Fruit fly (Drosophila melanogaster) whole organism, embryonic: ENCODE results near the gene AstC.

Experiments
- ATbp ChIP-seq: fragments of 200-800 bp; sonication (Bioruptor generic); optimal IDR thresholded peaks from 2 replicates; lab custom pipeline; 2017; ENCODE audit warnings: missing biosample characterization, mild to moderate bottlenecking, missing genetic modification characterization, missing genetic modification reagents
- BEAF-32 ChIP-seq: fragments of 200-800 bp; sonication (Bioruptor generic); optimal IDR thresholded peaks from 3 replicates; lab custom pipeline; 2017; ENCODE audit warnings: missing biosample characterization, missing genetic modification characterization, mild to moderate bottlenecking, moderate library complexity, missing genetic modification reagents
- CG11504 ChIP-seq: fragments of 200-800 bp; sonication (Bioruptor generic); optimal IDR thresholded peaks from 3 replicates; lab custom pipeline; 2019; ENCODE audit warnings: missing biosample characterization, mild to moderate bottlenecking, missing genetic modification characterization, moderate library complexity
- CG12071 ChIP-seq: fragments of 200-800 bp; sonication (Bioruptor generic); optimal IDR thresholded peaks from 3 replicates; lab custom pipeline; 2018; ENCODE audit warnings: missing biosample characterization, mild to moderate bottlenecking, missing genetic modification characterization
- CG13287 ChIP-seq: fragments of 200-800 bp; sonication (Bioruptor generic); IDR thresholded peaks from 2 replicates; pipeline ENCODE4 v1.3.6; 2022; ENCODE audit warnings: missing biosample characterization, missing genetic modification characterization; ENCODE audit not compliant: partially characterized antibody
- CG13775 ChIP-seq: fragments of 200-800 bp; sonication (Bioruptor generic); optimal IDR thresholded peaks from 3 replicates; lab custom pipeline; 2017; ENCODE audit warnings: missing biosample characterization, mild to moderate bottlenecking, missing genetic modification characterization
- CG14667 ChIP-seq: fragments of 200-800 bp; sonication (Bioruptor generic); IDR thresholded peaks from 2 replicates; pipeline ENCODE4 v1.3.6; 2022; ENCODE audit warnings: missing biosample characterization, missing genetic modification characterization
- CG17829 ChIP-seq: fragments of 200-800 bp; optimal IDR thresholded peaks from 2 replicates; lab custom pipeline; 2019; ENCODE audit warnings: missing biosample characterization, mild to moderate bottlenecking, missing genetic modification characterization, moderate library complexity
- CG18262 ChIP-seq: fragments of 200-800 bp; optimal IDR thresholded peaks from 3 replicates; lab custom pipeline; 2019; ENCODE audit warnings: missing biosample characterization, mild to moderate bottlenecking, missing genetic modification characterization, moderate library complexity
- CG2129 ChIP-seq: fragments of 200-800 bp; sonication (Bioruptor generic); IDR thresholded peaks from 2 replicates; pipeline ENCODE4 v1.3.6; 2022; ENCODE audit warnings: missing biosample characterization, missing genetic modification characterization; ENCODE audit not compliant: partially characterized antibody
- CG2712 ChIP-seq: fragments of 200-800 bp; optimal IDR thresholded peaks from 3 replicates; lab custom pipeline; 2019; ENCODE audit warnings: missing biosample characterization, mild to moderate bottlenecking, missing genetic modification characterization, moderate library complexity
- CG31388 ChIP-seq: fragments of 200-800 bp; sonication (Bioruptor generic); optimal IDR thresholded peaks from 2 replicates; lab custom pipeline; 2016; ENCODE audit warnings: missing biosample characterization, missing genetic modification characterization
- CG32532 ChIP-seq: fragments of 200-800 bp; sonication (Bioruptor generic); IDR thresholded peaks from 2 replicates; pipeline ENCODE4 v1.3.6; 2022; ENCODE audit warnings: missing biosample characterization, missing genetic modification characterization
- CG33213 ChIP-seq: fragments of 200-800 bp; sonication (Bioruptor generic); optimal IDR thresholded peaks from 3 replicates; lab custom pipeline; 2016; ENCODE audit warnings: missing biosample characterization, missing genetic modification characterization
- CG34224 ChIP-seq: fragments of 200-800 bp; sonication (Bioruptor generic); IDR thresholded peaks from 3 replicates; pipeline ENCODE4 v1.3.6; 2022; ENCODE audit warnings: missing biosample characterization, missing genetic modification characterization; ENCODE audit not compliant: partially characterized antibody
- CG3995 ChIP-seq: fragments of 200-800 bp; sonication (Bioruptor generic); optimal IDR thresholded peaks from 3 replicates; lab custom pipeline; 2016; ENCODE audit warnings: missing biosample characterization, missing genetic modification characterization
- CG6683 ChIP-seq: fragments of 200-800 bp; sonication (Bioruptor generic); optimal IDR thresholded peaks from 2 replicates; lab custom pipeline; 2017; ENCODE audit warnings: missing biosample characterization, mild to moderate bottlenecking, missing genetic modification characterization, missing genetic modification reagents
- CG6854 ChIP-seq: fragments of 200-800 bp; sonication (Bioruptor generic); optimal IDR thresholded peaks from 3 replicates; lab custom pipeline; 2017; ENCODE audit warnings: missing biosample characterization, mild to moderate bottlenecking, missing genetic modification characterization
- CG8359 ChIP-seq: fragments of 200-800 bp; sonication (Bioruptor generic); optimal IDR thresholded peaks from 2 replicates; lab custom pipeline; 2017; ENCODE audit warnings: missing biosample characterization, mild to moderate bottlenecking, missing genetic modification characterization, borderline replicate concordance
- CG9727 ChIP-seq: fragments of 200-800 bp; sonication (Bioruptor generic); optimal IDR thresholded peaks from 3 replicates; lab custom pipeline; 2017; ENCODE audit warnings: missing biosample characterization, mild to moderate bottlenecking, missing genetic modification characterization
- E2f1 ChIP-seq: fragments of 200-800 bp; sonication (Bioruptor generic); IDR thresholded peaks from 2 replicates; pipeline ENCODE4 v1.3.6; 2022; ENCODE audit warnings: missing biosample characterization, missing genetic modification characterization
- ERR ChIP-seq: fragments of 200-800 bp; sonication (Bioruptor generic); optimal IDR thresholded peaks from 2 replicates; lab custom pipeline; 2016; ENCODE audit warnings: missing biosample characterization, missing genetic modification characterization
- Fer3 ChIP-seq: fragments of 200-800 bp; sonication (Bioruptor generic); optimal IDR thresholded peaks from 2 replicates; lab custom pipeline; 2018; ENCODE audit warnings: missing biosample characterization, mild to moderate bottlenecking, missing genetic modification characterization, moderate library complexity
- Gug ChIP-seq: fragments of 200-800 bp; sonication (Bioruptor generic); IDR thresholded peaks from 4 replicates; pipeline ENCODE4 v1.3.6; 2022; ENCODE audit warnings: missing biosample characterization, missing genetic modification characterization
- Hr51 ChIP-seq, 2 experiments: fragments of 200-800 bp; sonication (Bioruptor generic); optimal IDR thresholded peaks; 2 replicates in 1 of 2; 3 replicates in 1 of 2; lab custom pipeline; 2016 to 2018; ENCODE audit warnings: missing biosample characterization in 2 of 2, missing genetic modification characterization in 2 of 2, mild to moderate bottlenecking in 1 of 2, moderate library complexity in 1 of 2
- MESR4 ChIP-seq: fragments of 200-800 bp; sonication (Bioruptor generic); optimal IDR thresholded peaks from 2 replicates; lab custom pipeline; 2018; ENCODE audit warnings: missing biosample characterization, mild to moderate bottlenecking, missing genetic modification characterization, moderate library complexity
- Max ChIP-seq: fragments of 200-800 bp; sonication (Bioruptor generic); optimal IDR thresholded peaks from 2 replicates; lab custom pipeline; 2016; ENCODE audit warnings: missing biosample characterization, mild to moderate bottlenecking, missing genetic modification characterization
- NFAT ChIP-seq: fragments of 200-800 bp; sonication (Bioruptor generic); IDR thresholded peaks from 2 replicates; pipeline ENCODE4 v1.3.6; 2022; ENCODE audit warnings: missing biosample characterization, missing genetic modification characterization
- Spps ChIP-seq: fragments of 200-800 bp; sonication (Bioruptor generic); optimal IDR thresholded peaks from 2 replicates; lab custom pipeline; 2018; ENCODE audit warnings: missing biosample characterization, mild to moderate bottlenecking, missing genetic modification characterization
- Stat92E ChIP-seq, 3 experiments: fragments of >200 bp in 2 of 3; fragments of 200-800 bp in 1 of 3; sonication (Bioruptor generic) in 1 of 3; optimal IDR thresholded peaks; 2 replicates each; lab custom pipeline; 2017 to 2019; ENCODE audit warnings: missing biosample characterization in 3 of 3, missing genetic modification characterization in 3 of 3, mild to moderate bottlenecking in 1 of 3, moderate library complexity in 1 of 3
- Taf1 ChIP-seq: fragments of 200-800 bp; sonication (Bioruptor generic); IDR thresholded peaks from 2 replicates; pipeline ENCODE4 v1.3.6; 2022; ENCODE audit warnings: missing biosample characterization, missing genetic modification characterization
- Xbp1 ChIP-seq: fragments of 200-800 bp; sonication (Bioruptor generic); optimal IDR thresholded peaks from 3 replicates; lab custom pipeline; 2016; ENCODE audit warnings: missing biosample characterization, mild to moderate bottlenecking, missing genetic modification characterization
- YL-1 ChIP-seq: fragments of 200-800 bp; sonication (Bioruptor generic); optimal IDR thresholded peaks from 3 replicates; lab custom pipeline; 2017; ENCODE audit warnings: missing biosample characterization, mild to moderate bottlenecking, missing genetic modification characterization
- bab2 ChIP-seq: fragments of 200-800 bp; sonication (Bioruptor generic); optimal IDR thresholded peaks from 2 replicates; lab custom pipeline; 2016; ENCODE audit warnings: missing biosample characterization, missing genetic modification characterization
- cato ChIP-seq: fragments of 200-800 bp; sonication (Bioruptor generic); optimal IDR thresholded peaks from 2 replicates; lab custom pipeline; 2016; ENCODE audit warnings: missing biosample characterization, missing genetic modification characterization, borderline replicate concordance
- emc ChIP-seq: fragments of 200-800 bp; sonication (Bioruptor generic); optimal IDR thresholded peaks from 2 replicates; lab custom pipeline; 2016; ENCODE audit warnings: missing biosample characterization, missing genetic modification characterization
- eve ChIP-seq, 2 experiments: fragments of >200 bp; optimal IDR thresholded peaks; 2 replicates each; lab custom pipeline; 2017; ENCODE audit warnings: missing biosample characterization in 2 of 2, missing genetic modification characterization in 2 of 2
- exex ChIP-seq: fragments of 200-800 bp; sonication (Bioruptor generic); optimal IDR thresholded peaks from 4 replicates; lab custom pipeline; 2018; ENCODE audit warnings: missing biosample characterization, mild to moderate bottlenecking, missing genetic modification characterization, moderate library complexity
- ham ChIP-seq: fragments of 200-800 bp; sonication (Bioruptor generic); IDR thresholded peaks from 2 replicates; pipeline ENCODE4 v1.3.6; 2022; ENCODE audit warnings: missing biosample characterization, missing genetic modification characterization
- pan ChIP-seq, 4 experiments: fragments of >200 bp in 3 of 4; fragments of 200-800 bp in 1 of 4; sonication (Bioruptor generic) in 1 of 4; optimal IDR thresholded peaks in 3 of 4; IDR thresholded peaks in 1 of 4; 2 replicates each; pipeline versions ENCODE4 v1.3.6 to Lab custom; 2017 to 2022; ENCODE audit warnings: missing biosample characterization in 2 of 4, missing genetic modification characterization in 2 of 4, mixed read lengths in 1 of 4
- pfk ChIP-seq: fragments of 200-800 bp; sonication (Bioruptor generic); optimal IDR thresholded peaks from 2 replicates; lab custom pipeline; 2018; ENCODE audit warnings: missing biosample characterization, mild to moderate bottlenecking, missing genetic modification characterization, moderate library complexity
- pho ChIP-seq: fragments of 200-800 bp; sonication (Bioruptor generic); optimal IDR thresholded peaks from 2 replicates; lab custom pipeline; 2016; ENCODE audit warnings: missing biosample characterization, missing genetic modification characterization
- pita ChIP-seq: fragments of 200-800 bp; sonication (Bioruptor generic); optimal IDR thresholded peaks from 2 replicates; lab custom pipeline; 2017; ENCODE audit warnings: missing biosample characterization, mild to moderate bottlenecking, missing genetic modification characterization
- schlank ChIP-seq: fragments of 200-800 bp; sonication (Bioruptor generic); optimal IDR thresholded peaks from 2 replicates; lab custom pipeline; 2018; ENCODE audit warnings: missing biosample characterization, mild to moderate bottlenecking, missing genetic modification characterization
- shn ChIP-seq: fragments of 200-800 bp; sonication (Bioruptor generic); optimal IDR thresholded peaks from 3 replicates; lab custom pipeline; 2016; ENCODE audit warnings: missing biosample characterization, missing genetic modification characterization
- sug ChIP-seq: fragments of 200-800 bp; optimal IDR thresholded peaks from 2 replicates; lab custom pipeline; 2019; ENCODE audit warnings: missing biosample characterization, mild to moderate bottlenecking, missing genetic modification characterization, moderate library complexity
- zen ChIP-seq: fragments of 200-800 bp; sonication (Bioruptor generic); optimal IDR thresholded peaks from 3 replicates; lab custom pipeline; 2018; ENCODE audit warnings: missing biosample characterization, mild to moderate bottlenecking, missing genetic modification characterization, moderate library complexity

The AstC gene

DNA sequence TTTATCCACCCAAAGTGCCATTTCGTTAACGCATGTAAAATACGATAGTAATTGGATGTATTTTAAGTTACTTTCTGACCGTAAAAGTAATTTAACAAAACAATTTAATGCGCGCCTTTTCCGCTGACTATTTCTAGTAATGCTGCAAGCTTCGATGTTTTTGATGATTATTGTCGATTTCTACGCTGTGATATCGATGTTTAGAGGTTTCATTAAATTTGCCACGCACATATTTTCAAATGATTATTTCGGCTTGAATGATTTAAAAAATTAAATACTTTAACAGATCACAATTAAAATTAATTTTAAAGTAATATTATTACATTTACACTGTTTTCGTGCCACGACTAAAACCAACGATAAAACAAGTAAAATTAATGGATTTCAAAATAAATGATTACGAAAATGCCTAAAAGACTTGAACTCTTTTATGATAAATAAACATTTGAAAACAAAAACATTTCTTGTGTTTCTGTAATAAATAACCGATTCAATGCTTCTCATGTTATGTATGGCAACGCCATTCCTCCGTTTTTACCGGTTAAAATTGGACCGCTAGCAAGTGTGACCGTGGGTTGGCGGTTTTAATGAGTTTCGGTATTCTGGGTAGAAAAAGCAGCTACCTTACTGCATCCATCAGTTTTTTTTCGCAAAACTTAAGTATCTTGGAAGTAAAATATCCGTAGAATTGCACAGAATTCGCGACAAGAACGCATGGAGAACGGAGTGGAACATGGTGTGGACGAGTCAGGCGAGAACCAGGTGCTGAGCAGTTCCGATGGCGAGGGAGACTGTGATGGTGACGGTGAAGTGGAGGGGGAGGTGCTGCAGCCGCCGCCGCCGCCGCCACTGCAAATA, 49.2 kb upstream of the AstC start, which contains the start of the genes RfC38 and CG4751 (continued):
- TF ChIP-seq zen (tag; lab: Kevin White, UChicago), result peak; percentile 73
- no peak for TF ChIP-seq Stat92E (GFP tag; optimal IDR thresholded peaks at IDR 0.05; lab: Kevin White, UChicago)
- TF ChIP-seq Hr51 (GFP tag; optimal IDR thresholded peaks at IDR 0.05; lab: Kevin White, UChicago), result no peak
- TF ChIP-seq shn (GFP tag; lab: Kevin White, UChicago), result no peak
- TF ChIP-seq pita, result no peak
- no peak for TF ChIP-seq pan (optimal IDR thresholded peaks at IDR 0.05; lab: Kevin White, UChicago)
- no peak for TF ChIP-seq pan (GFP tag; optimal IDR thresholded peaks at IDR 0.05 in 1 of 2, IDR thresholded peaks at IDR 0.05 in 1 of 2)
- no peak for TF ChIP-seq CG32532 (GFP tag; lab: Robert Waterston, UW)
- TF ChIP-seq schlank (tag; lab: Kevin White, UChicago), result no peak
- TF ChIP-seq CG3995 (GFP tag; lab: Kevin White, UChicago), result peak; percentile 51
- TF ChIP-seq eve (GFP tag; optimal IDR thresholded peaks at IDR 0.05; lab: Kevin White, UChicago), result no peak
- TF ChIP-seq ham (GFP tag; lab: Robert Waterston, UW), result no peak
- no peak for TF ChIP-seq CG6683 (GFP tag; lab: Kevin White, UChicago)
- TF ChIP-seq emc (GFP tag; lab: Kevin White, UChicago), result no peak
- no peak for TF ChIP-seq CG31388 (GFP tag; lab: Kevin White, UChicago)
- TF ChIP-seq E2f1 (GFP tag; lab: Robert Waterston, UW), result 0 out of 2 replicates have a peak, but pooled peaks have one; percentile 20
- TF ChIP-seq CG18262, result no peak
- TF ChIP-seq pfk (GFP tag; lab: Kevin White, UChicago), result no peak
- TF ChIP-seq CG8359, result no peak
- peak; percentile 2 for TF ChIP-seq Max (GFP tag; lab: Kevin White, UChicago)
- TF ChIP-seq CG9727 (GFP tag; lab: Kevin White, UChicago), result peak; percentile 3
- no peak for TF ChIP-seq CG6854
- TF ChIP-seq YL-1 (GFP tag; lab: Kevin White, UChicago), result peak; percentile 73
- no peak for TF ChIP-seq pho (GFP tag; lab: Kevin White, UChicago)
- TF ChIP-seq Taf1 (GFP tag; lab: Robert Waterston, UW), result no peak
- no peak for TF ChIP-seq CG11504 (tag; lab: Kevin White, UChicago)
- TF ChIP-seq CG14667 (GFP tag; lab: Robert Waterston, UW), result no peak
- peak; percentile 31 for TF ChIP-seq CG13775
- TF ChIP-seq BEAF-32, result peak; percentile 73
- TF ChIP-seq ERR, result no peak
- TF ChIP-seq CG2129 (GFP tag; lab: Robert Waterston, UW), result peak; percentile 39; the same call in 1 of the 2 replicates
- no peak for TF ChIP-seq Gug (GFP tag; lab: Robert Waterston, UW)
- no peak for TF ChIP-seq CG12071 (GFP tag; lab: Kevin White, UChicago)
- TF ChIP-seq CG33213 (GFP tag; lab: Kevin White, UChicago), result no peak
- no peak for TF ChIP-seq ATbp (GFP tag; lab: Kevin White, UChicago)
- peak; percentile 37 for TF ChIP-seq exex (tag; lab: Kevin White, UChicago)
- peak; percentile 65; the same call in 2 of the 3 replicates for TF ChIP-seq CG34224 (GFP tag; lab: Robert Waterston, UW)
- TF ChIP-seq Fer3 (tag; lab: Kevin White, UChicago), result peak; percentile 19
- no peak for TF ChIP-seq NFAT (GFP tag; lab: Robert Waterston, UW)
- no peak for TF ChIP-seq CG2712 (tag; lab: Kevin White, UChicago)
- peak; percentile 98 for TF ChIP-seq MESR4 (GFP tag; lab: Kevin White, UChicago)
- TF ChIP-seq CG13287 (GFP tag; lab: Robert Waterston, UW), result peak; percentile 76
- TF ChIP-seq bab2 (GFP tag; lab: Kevin White, UChicago), result no peak
- TF ChIP-seq CG17829 (tag; lab: Kevin White, UChicago), result peak; percentile 47
- no peak for TF ChIP-seq Spps
- TF ChIP-seq cato, result no peak
- peak; percentile 22 for TF ChIP-seq Xbp1 (GFP tag; lab: Kevin White, UChicago)
- no peak for TF ChIP-seq sug (tag; lab: Kevin White, UChicago)
